Fruit fly (Drosophila melanogaster): Measurements from ENCODE around the gene CG43056.

CG43056 gene

DNA sequence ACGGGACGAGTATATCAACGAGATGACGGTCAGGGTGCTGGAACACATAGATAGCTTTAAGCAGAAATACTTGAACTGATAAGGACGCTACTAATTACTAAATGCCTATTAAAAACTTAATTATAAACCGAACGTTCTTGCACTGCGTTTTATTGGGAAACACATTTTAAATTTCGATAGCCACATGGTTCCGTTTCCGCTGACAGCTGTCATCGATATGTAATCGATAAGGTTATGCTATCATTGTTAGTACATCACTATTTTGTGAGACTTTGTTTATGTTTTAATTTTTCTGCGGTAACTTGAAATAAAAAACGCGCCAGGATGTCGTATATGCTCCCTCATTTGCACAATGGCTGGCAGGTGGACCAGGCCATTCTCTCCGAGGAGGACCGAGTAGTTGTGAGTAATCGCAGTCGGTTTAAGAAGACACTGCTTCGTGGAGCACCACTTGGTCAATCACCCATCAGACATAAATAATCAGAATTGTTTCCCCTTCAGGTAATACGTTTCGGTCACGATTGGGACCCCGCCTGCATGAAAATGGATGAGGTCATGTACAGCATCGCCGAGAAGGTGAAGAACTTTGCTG, 34.5 kb upstream of the CG43056 start, which contains the start of gene Dim1:
TSS of gene Dim1 (plus strand) at position 239 of the 592 bp plus-strand sequence.
- TF ChIP-seq fru (GFP tag; optimal IDR thresholded peaks at IDR 0.05) (no peak), CG9705 (GFP tag; optimal IDR thresholded peaks at IDR 0.05) (peak; percentile 35), Rel (GFP tag; optimal IDR thresholded peaks at IDR 0.05) (no peak), Rel (tag; optimal IDR thresholded peaks at IDR 0.05) (peak; percentile 84), Mio (GFP tag; optimal IDR thresholded peaks at IDR 0.05) (no peak), Hr83 (GFP tag; optimal IDR thresholded peaks at IDR 0.05; ENCODE audit: poor library complexity, severe bottlenecking) (peak; percentile 35), sage (GFP tag; optimal IDR thresholded peaks at IDR 0.05) (no peak)

dm6 chr2L:4410855-4411254, 26.7 kb upstream of the CG43056 start, which contains the start of gene CG43055:
Gene CG43055 (plus strand): TSS chr2L:4411155.
- TF ChIP-seq Jra (GFP tag; optimal IDR thresholded peaks at IDR 0.05) (no peak), brk (GFP tag; optimal IDR thresholded peaks at IDR 0.05) (no peak), HLH106 (tag; optimal IDR thresholded peaks at IDR 0.05) (no peak), Hr78 (GFP tag; optimal IDR thresholded peaks at IDR 0.05) (no peak), OdsH (GFP tag; optimal IDR thresholded peaks at IDR 0.05) (no peak), CG32264 (GFP tag; optimal IDR thresholded peaks at IDR 0.05) (no peak), ey (GFP tag; optimal IDR thresholded peaks at IDR 0.05) (no peak), Dfd (GFP tag; optimal IDR thresholded peaks at IDR 0.05) (no peak), usp (GFP tag; optimal IDR thresholded peaks at IDR 0.05) (no peak), Myc (optimal IDR thresholded peaks at IDR 0.05) (no peak), Sp1 (GFP tag; optimal IDR thresholded peaks at IDR 0.05) (no peak), Dif (GFP tag; optimal IDR thresholded peaks at IDR 0.05; ENCODE audit: partially characterized antibody) (no peak), Mio (GFP tag; optimal IDR thresholded peaks at IDR 0.05) (no peak), GATAd (GFP tag; optimal IDR thresholded peaks at IDR 0.05) (no peak), Hr83 (GFP tag; optimal IDR thresholded peaks at IDR 0.05; ENCODE audit: poor library complexity, severe bottlenecking) (no peak), tai (GFP tag; optimal IDR thresholded peaks at IDR 0.05) (no peak), foxo (GFP tag; optimal IDR thresholded peaks at IDR 0.05) (no peak), CG9705 (GFP tag; optimal IDR thresholded peaks at IDR 0.05) (no peak)

DNA sequence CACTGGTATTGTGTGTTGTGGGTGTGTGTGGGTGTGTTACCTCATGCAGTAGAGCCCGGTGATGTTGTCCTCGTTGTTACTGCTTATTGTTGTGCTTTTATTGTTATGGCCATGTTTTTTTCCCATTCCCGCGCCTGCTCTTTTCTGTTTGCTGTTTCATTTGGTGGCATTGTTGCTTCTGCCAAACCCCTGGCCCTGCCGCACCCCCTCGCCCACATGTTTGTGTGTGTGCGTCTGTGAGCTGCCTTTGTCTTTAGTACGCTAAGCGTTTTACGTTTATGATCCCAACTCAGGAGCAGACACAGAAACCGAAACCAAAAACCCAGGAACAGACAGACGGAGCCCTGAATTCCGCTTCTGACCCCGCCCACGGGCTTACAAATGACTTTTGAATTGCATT, 23.5 kb upstream of the CG43056 start:
- TF ChIP-seq pan (optimal IDR thresholded peaks at IDR 0.05) = no peak
- TF ChIP-seq dsf (GFP tag; optimal IDR thresholded peaks at IDR 0.05; ENCODE audit: borderline replicate concordance) = no peak
- TF ChIP-seq CrebA (GFP tag; optimal IDR thresholded peaks at IDR 0.05; ENCODE audit: borderline replicate concordance) = no peak
- no peak for TF ChIP-seq CG9705 (GFP tag; optimal IDR thresholded peaks at IDR 0.05)
- no peak for TF ChIP-seq foxo (GFP tag; optimal IDR thresholded peaks at IDR 0.05)
- no peak for TF ChIP-seq Hr78 (GFP tag; optimal IDR thresholded peaks at IDR 0.05)
- no peak for TF ChIP-seq N (GFP tag; optimal IDR thresholded peaks at IDR 0.05)

DNA sequence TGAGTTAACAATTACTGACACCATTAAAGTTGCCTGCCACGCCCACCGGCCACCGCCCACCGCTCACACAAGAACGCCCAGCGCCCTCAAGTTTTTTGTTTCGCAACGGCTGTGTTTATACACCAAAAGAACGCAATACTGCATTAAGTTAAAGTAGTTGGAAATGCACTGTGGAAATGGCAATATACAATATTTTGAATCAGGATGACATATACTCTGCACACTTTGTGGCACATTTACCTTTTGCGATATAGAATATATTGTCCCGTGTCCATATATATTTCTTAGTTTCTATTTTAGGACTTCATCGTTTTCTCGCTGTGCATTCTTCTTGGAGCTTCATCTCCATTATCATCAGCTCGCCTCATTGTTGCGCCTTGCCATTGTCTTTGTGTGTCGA, 21.5 kb upstream of the CG43056 start:
- no peak for TF ChIP-seq Dfd (GFP tag; optimal IDR thresholded peaks at IDR 0.05)
- TF ChIP-seq N (GFP tag; optimal IDR thresholded peaks at IDR 0.05) = no peak
- no peak for TF ChIP-seq CrebA (GFP tag; optimal IDR thresholded peaks at IDR 0.05; ENCODE audit: borderline replicate concordance)
- no peak for TF ChIP-seq br (GFP tag; optimal IDR thresholded peaks at IDR 0.05)
- no peak for TF ChIP-seq dl (GFP tag; optimal IDR thresholded peaks at IDR 0.05; ENCODE audit: insufficient read depth in 1 of 2, partially characterized antibody in 2 of 2)
- no peak for TF ChIP-seq sage (GFP tag; optimal IDR thresholded peaks at IDR 0.05)
- peak in 1 of 2 experiments; percentile 1 for TF ChIP-seq foxo (GFP tag; optimal IDR thresholded peaks at IDR 0.05)
- TF ChIP-seq CG9705 (GFP tag; optimal IDR thresholded peaks at IDR 0.05) = no peak
- no peak for TF ChIP-seq dmrt93B (GFP tag; optimal IDR thresholded peaks at IDR 0.05)
- TF ChIP-seq pan (optimal IDR thresholded peaks at IDR 0.05) = no peak
- TF ChIP-seq ey (GFP tag; optimal IDR thresholded peaks at IDR 0.05) = peak; percentile 13
- no peak for TF ChIP-seq woc (GFP tag; optimal IDR thresholded peaks at IDR 0.05)
- peak; percentile 1 for TF ChIP-seq fru (GFP tag; optimal IDR thresholded peaks at IDR 0.05)
- no peak for TF ChIP-seq Mio (GFP tag; optimal IDR thresholded peaks at IDR 0.05)
- no peak for TF ChIP-seq sv (GFP tag; optimal IDR thresholded peaks at IDR 0.05)
- no peak for TF ChIP-seq jim (GFP tag; optimal IDR thresholded peaks at IDR 0.05)
- no peak for TF ChIP-seq Jra (GFP tag; optimal IDR thresholded peaks at IDR 0.05)

dm6 chr2L:4416903-4417302, 20.7 kb upstream of the CG43056 start:
- TF ChIP-seq N (GFP tag; optimal IDR thresholded peaks at IDR 0.05) (no peak), HLH106 (tag; optimal IDR thresholded peaks at IDR 0.05) (peak; percentile 50), tai (GFP tag; optimal IDR thresholded peaks at IDR 0.05) (no peak), Rel (GFP tag; optimal IDR thresholded peaks at IDR 0.05) (no peak), Rel (tag; optimal IDR thresholded peaks at IDR 0.05) (no peak), OdsH (GFP tag; optimal IDR thresholded peaks at IDR 0.05) (peak; percentile 8), h (GFP tag; optimal IDR thresholded peaks at IDR 0.05) (peak; percentile 18), Jra (GFP tag; optimal IDR thresholded peaks at IDR 0.05) (no peak), psq (GFP tag; optimal IDR thresholded peaks at IDR 0.05) (no peak), woc (GFP tag; optimal IDR thresholded peaks at IDR 0.05) (no peak), CrebA (GFP tag; optimal IDR thresholded peaks at IDR 0.05; ENCODE audit: borderline replicate concordance) (no peak), Vsx2 (GFP tag; optimal IDR thresholded peaks at IDR 0.05; ENCODE audit: partially characterized antibody) (no peak), rgr (GFP tag; optimal IDR thresholded peaks at IDR 0.05) (no peak), CG9705 (GFP tag; optimal IDR thresholded peaks at IDR 0.05) (no peak), fru (GFP tag; optimal IDR thresholded peaks at IDR 0.05) (peak; percentile 30), dmrt93B (GFP tag; optimal IDR thresholded peaks at IDR 0.05) (no peak), Dfd (GFP tag; optimal IDR thresholded peaks at IDR 0.05) (no peak), br (GFP tag; optimal IDR thresholded peaks at IDR 0.05) (no peak), CG32264 (GFP tag; optimal IDR thresholded peaks at IDR 0.05) (no peak), Myc (optimal IDR thresholded peaks at IDR 0.05) (no peak), Abd-B (GFP tag; optimal IDR thresholded peaks at IDR 0.05) (no peak), sage (GFP tag; optimal IDR thresholded peaks at IDR 0.05) (no peak), Sp1 (GFP tag; optimal IDR thresholded peaks at IDR 0.05) (peak; percentile 47), sv (GFP tag; optimal IDR thresholded peaks at IDR 0.05) (no peak), brk (GFP tag; optimal IDR thresholded peaks at IDR 0.05) (no peak), jim (GFP tag; optimal IDR thresholded peaks at IDR 0.05) (no peak), ey (GFP tag; optimal IDR thresholded peaks at IDR 0.05) (peak; percentile 21)

Data from whole organism, wandering third instar larva.